Fruit fly (Drosophila melanogaster): Measurements from ENCODE around the gene Gr94a.

Gr94a gene

dm6 chr3R:23051639-23052125, at the start of gene Gr94a:
Gene Gr94a (plus strand): TSS chr3R:23051689.
- TF ChIP-seq CG8478 (optimal IDR thresholded peaks at IDR 0.05) (no peak), CTCF (optimal IDR thresholded peaks at IDR 0.05) (no peak)

DNA sequence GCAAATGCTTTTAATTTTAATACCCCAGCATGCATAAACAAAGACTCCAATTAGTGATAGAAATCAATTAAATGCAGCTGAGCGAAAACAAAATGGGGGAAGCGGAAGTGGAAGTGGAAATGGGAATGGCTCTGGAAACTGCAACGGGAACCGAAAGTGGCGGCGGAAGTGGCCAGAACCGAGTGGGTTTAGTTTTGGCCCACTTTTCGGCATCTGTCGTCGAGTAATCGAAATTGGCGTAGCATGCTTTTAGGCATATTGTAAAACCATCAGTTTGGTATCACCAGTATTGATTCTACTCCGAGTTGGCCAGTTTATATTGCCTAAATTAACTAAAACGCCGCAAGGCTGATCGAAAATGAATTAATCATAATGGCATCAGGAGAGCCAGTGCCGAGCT, 47.3 kb upstream of the Gr94a start:
- TF ChIP-seq CG8478 (optimal IDR thresholded peaks at IDR 0.05) (no peak), CTCF (optimal IDR thresholded peaks at IDR 0.05) (no peak)

- TF ChIP-seq CTCF (optimal IDR thresholded peaks at IDR 0.05) (no peak), CG8478 (optimal IDR thresholded peaks at IDR 0.05) (no peak)
Observed at dm6 chr3R:23009480-23010115, 41.9 kb upstream of the Gr94a start.

DNA sequence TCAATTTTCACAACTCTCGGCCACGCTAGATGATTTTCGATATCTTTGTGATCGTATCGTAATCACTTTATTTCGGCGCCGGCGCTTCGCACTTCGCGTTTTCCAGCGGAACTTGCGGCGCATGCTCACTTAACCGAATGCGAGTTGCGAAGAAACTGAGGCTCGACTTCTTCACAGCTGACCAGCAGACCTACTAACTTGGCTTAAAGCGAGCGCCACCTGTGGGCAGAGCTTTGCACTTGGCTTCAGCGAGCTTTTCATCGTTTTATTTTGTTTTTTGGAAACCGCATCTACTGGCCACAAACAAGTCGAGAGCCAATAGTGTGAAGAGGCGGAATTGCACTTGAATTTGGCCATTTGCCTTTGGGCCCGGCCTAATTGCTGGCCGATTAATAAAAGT, 41.1 kb upstream of the Gr94a start, which contains the start of gene CG34375:
CG34375 (minus strand) TSS at position 157 of the 400 bp plus-strand sequence.
- TF ChIP-seq CTCF (optimal IDR thresholded peaks at IDR 0.05) (no peak), CG8478 (optimal IDR thresholded peaks at IDR 0.05) (no peak)

- no peak for TF ChIP-seq CG8478 (optimal IDR thresholded peaks at IDR 0.05)
- TF ChIP-seq CTCF (optimal IDR thresholded peaks at IDR 0.05), result no peak
Observed at dm6 chr3R:23012017-23012416, 39.5 kb upstream of the Gr94a start, which contains the start of gene CG6688. Gene CG6688 (plus strand): TSS chr3R:23012412.

dm6 chr3R:23013482-23013881, 38.0 kb upstream of the Gr94a start:
- TF ChIP-seq CTCF (optimal IDR thresholded peaks at IDR 0.05), result no peak
- no peak for TF ChIP-seq CG8478 (optimal IDR thresholded peaks at IDR 0.05)

DNA sequence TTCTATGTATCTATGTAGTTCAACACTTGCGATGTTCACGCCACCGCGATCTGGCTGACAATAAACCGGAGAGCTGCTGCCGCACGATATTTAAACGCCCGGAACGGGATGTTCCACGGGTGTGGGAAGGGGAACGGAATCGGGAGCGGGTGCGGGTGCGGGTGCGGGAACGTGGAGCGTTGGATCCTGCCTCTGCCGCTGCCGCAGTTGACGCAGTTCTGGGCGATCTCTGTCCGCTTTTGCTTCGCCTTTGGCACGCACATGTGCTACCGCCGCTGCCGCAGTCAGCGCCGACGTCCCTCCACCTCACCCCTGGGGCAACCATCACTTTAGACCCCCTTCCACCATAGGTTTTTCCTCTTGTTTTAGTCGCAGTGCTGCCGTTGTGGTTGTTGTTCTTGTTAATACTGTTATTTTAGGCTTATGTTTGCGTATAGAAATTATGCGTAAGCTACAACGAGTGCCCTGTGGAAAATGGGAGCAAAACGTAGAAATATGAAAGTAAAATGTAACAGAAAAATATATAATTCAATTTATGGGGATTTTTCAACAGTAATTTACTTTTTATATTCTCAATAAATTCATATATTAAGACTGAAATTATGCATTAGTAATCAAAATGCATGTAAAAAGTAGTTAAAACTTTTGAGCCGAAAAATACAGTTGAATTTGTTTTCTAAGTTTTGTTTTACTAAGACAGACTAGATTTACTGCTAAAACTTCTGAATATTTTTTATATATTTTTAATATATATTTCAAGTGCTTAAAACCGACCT, 24.6 kb upstream of the Gr94a start, which contains the start of gene lmd:
lmd (minus strand) TSS at position 62 of the 776 bp plus-strand sequence.
- TF ChIP-seq CTCF (optimal IDR thresholded peaks at IDR 0.05) (no peak), CG8478 (optimal IDR thresholded peaks at IDR 0.05) (no peak)

dm6 chr3R:23027428-23027813, 24.1 kb upstream of the Gr94a start:
- TF ChIP-seq CTCF (optimal IDR thresholded peaks at IDR 0.05) (no peak), CG8478 (optimal IDR thresholded peaks at IDR 0.05) (no peak)

DNA sequence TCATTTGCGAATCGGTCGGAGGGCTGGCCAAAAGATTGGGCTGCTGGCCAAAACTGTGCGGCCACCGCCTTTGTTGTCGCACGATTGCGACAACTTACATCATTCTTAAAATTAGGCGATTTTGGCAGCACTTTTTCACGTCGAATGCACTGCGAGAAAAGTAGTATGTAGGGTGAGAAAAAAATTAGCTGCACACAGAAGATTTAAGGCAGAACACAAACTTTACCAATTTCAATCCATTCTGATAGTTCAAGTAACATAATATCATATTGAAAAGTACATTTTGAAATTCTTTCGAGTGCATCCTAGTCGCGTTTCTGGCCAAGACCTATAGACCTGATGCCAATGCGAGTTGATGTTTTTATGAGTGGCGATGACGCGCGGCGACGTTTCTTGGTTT, 23.0 kb upstream of the Gr94a start:
- TF ChIP-seq CG8478 (optimal IDR thresholded peaks at IDR 0.05), result no peak
- TF ChIP-seq CTCF (optimal IDR thresholded peaks at IDR 0.05), result no peak

DNA sequence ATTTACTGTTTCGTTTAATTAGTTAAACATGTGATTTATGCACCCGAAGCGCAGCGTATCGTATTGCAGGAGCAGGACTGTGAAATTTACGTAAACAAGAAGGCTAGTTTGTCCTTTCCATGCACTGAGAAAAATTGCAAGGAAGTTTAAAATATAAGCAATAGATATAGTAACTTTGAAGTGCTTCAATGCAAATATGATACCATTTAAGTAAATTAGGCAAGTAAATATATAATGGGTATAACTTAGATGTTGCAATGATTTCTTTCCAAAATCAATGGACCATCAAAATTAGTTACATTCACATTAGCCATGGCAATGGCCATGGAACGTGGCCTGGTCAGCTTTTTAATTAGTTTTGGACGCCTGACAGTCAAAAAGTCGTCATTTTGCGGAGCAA, 20.6 kb upstream of the Gr94a start:
- no peak for TF ChIP-seq CG8478 (optimal IDR thresholded peaks at IDR 0.05)
- no peak for TF ChIP-seq CTCF (optimal IDR thresholded peaks at IDR 0.05)

- TF ChIP-seq CTCF (optimal IDR thresholded peaks at IDR 0.05) (no peak), CG8478 (optimal IDR thresholded peaks at IDR 0.05) (no peak)
Observed at dm6 chr3R:23035463-23035862, 16.0 kb upstream of the Gr94a start, which contains the start of gene CG13833. Gene CG13833 (minus strand): TSS chr3R:23035563.

- TF ChIP-seq CTCF (optimal IDR thresholded peaks at IDR 0.05) (no peak), CG8478 (optimal IDR thresholded peaks at IDR 0.05) (no peak)
Observed at dm6 chr3R:23036321-23036720, 15.2 kb upstream of the Gr94a start.

DNA sequence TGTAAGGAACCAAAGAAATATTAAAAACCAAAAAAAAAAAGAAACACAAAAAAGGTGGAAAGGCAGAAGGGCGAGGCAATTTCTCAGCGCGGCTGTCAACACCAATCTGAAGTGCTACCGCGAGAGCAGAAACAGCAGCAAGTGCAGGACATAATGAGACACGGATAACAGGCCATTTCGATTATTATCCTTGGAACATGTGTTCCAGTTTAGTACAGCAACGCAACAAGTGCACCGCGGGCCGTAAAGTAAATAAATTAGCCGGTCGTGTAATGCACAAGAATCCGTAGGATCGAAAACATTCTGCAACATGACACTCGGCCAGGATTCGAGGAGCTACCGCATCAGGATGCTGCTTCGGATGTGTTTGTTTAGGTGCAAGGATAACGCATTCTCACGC, 13.4 kb upstream of the Gr94a start:
- no peak for TF ChIP-seq CG8478 (optimal IDR thresholded peaks at IDR 0.05)
- no peak for TF ChIP-seq CTCF (optimal IDR thresholded peaks at IDR 0.05)

DNA sequence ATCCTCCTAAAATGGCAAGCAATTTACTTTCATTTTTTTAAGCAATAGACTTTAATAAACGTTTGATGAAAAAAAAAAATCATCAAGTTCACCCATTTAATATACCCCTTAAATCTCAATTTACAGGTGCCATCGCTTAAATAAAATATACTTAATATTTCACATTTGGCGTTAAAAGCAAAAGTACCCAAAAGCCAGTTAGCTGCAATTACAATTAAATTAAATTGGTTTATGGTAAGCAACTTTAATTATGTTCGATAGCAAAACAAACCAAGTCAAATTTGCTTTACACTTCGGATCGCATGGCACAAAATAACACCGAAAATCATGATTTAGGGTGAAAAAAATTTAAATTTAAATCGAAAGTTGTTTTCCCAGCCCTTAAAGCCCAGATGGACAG, 9.5 kb upstream of the Gr94a start, which contains the start of gene CG13838:
CG13838 (plus strand) TSS at position 301 of the 400 bp plus-strand sequence.
- TF ChIP-seq CTCF (optimal IDR thresholded peaks at IDR 0.05), result no peak
- no peak for TF ChIP-seq CG8478 (optimal IDR thresholded peaks at IDR 0.05)

- TF ChIP-seq CTCF (optimal IDR thresholded peaks at IDR 0.05), result no peak
Observed at dm6 chr3R:23042746-23043265, 8.7 kb upstream of the Gr94a start.

DNA sequence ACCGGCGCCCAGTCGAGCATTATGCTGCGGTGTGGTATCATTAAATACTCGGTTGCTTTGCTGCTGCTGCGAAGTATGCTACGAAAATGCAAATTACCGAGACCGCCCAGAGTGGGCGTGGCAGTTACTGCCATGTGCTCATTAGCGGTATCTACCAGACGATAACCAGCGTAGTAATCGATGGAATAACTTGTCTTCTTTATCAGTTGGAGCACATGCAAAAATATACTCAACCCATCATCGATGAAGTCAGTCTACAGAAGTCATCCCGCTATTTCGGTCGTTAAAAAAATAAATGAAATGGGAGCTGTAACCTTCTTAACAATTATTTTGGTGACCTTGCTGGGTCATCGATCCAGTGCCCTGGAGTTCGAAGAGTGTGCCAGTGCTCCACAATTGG, 7.8 kb upstream of the Gr94a start, which contains the start of gene CG13837:
CG13837 (plus strand) TSS at position 301 of the 400 bp plus-strand sequence.
- TF ChIP-seq CTCF (optimal IDR thresholded peaks at IDR 0.05), result no peak
